Fruit fly (Drosophila melanogaster) whole organism, embryonic: ENCODE data around the gene CG1172.

Source experiments
- B-H1 ChIP-seq: fragments of 200-800 bp; sonication (Bioruptor generic); IDR thresholded peaks from 3 replicates; pipeline ENCODE4 v1.3.6; 2022; ENCODE audit warnings: missing biosample characterization, missing genetic modification characterization
- CG10565 ChIP-seq: fragments of 200-800 bp; sonication (Bioruptor generic); optimal IDR thresholded peaks from 3 replicates; lab custom pipeline; 2016; ENCODE audit warnings: missing biosample characterization, mild to moderate bottlenecking, missing genetic modification characterization
- CG11085 ChIP-seq: fragments of 200-800 bp; sonication (Bioruptor generic); IDR thresholded peaks from 2 replicates; pipeline ENCODE4 v1.3.6; 2022; ENCODE audit warnings: missing biosample characterization, missing genetic modification characterization
- CG12104 ChIP-seq: fragments of 200-800 bp; sonication (Bioruptor generic); optimal IDR thresholded peaks from 3 replicates; lab custom pipeline; 2016; ENCODE audit warnings: missing biosample characterization, missing genetic modification characterization
- CG13296 ChIP-seq: fragments of 200-800 bp; sonication (Bioruptor generic); optimal IDR thresholded peaks from 3 replicates; lab custom pipeline; 2018; ENCODE audit warnings: missing biosample characterization, mild to moderate bottlenecking, missing genetic modification characterization
- CG14050 ChIP-seq: fragments of 200-800 bp; sonication (Bioruptor generic); IDR thresholded peaks from 3 replicates; pipeline ENCODE4 v1.3.6; 2022; ENCODE audit warnings: missing biosample characterization, missing genetic modification characterization
- CG16813 ChIP-seq: fragments of 200-800 bp; sonication (Bioruptor generic); IDR thresholded peaks from 3 replicates; pipeline ENCODE4 v1.3.6; 2022; ENCODE audit warnings: missing biosample characterization, missing genetic modification characterization; ENCODE audit not compliant: partially characterized antibody
- CG17802 ChIP-seq: fragments of 200-800 bp; sonication (Bioruptor generic); optimal IDR thresholded peaks from 2 replicates; lab custom pipeline; 2018; ENCODE audit warnings: missing biosample characterization, mild to moderate bottlenecking, missing genetic modification characterization, moderate library complexity
- CG18476 ChIP-seq: fragments of 200-800 bp; sonication (Bioruptor generic); optimal IDR thresholded peaks from 2 replicates; lab custom pipeline; 2016; ENCODE audit warnings: missing biosample characterization, mild to moderate bottlenecking, missing genetic modification characterization
- CG2875 ChIP-seq: fragments of 200-800 bp; sonication (Bioruptor generic); optimal IDR thresholded peaks from 2 replicates; lab custom pipeline; 2017; ENCODE audit warnings: missing biosample characterization, mild to moderate bottlenecking, missing genetic modification characterization, missing genetic modification reagents
- CG31441 ChIP-seq: fragments of 200-800 bp; sonication (Bioruptor generic); IDR thresholded peaks from 2 replicates; pipeline ENCODE4 v1.3.6; 2022; ENCODE audit warnings: missing biosample characterization, missing genetic modification characterization
- CG3847 ChIP-seq: fragments of 200-800 bp; sonication (Bioruptor generic); IDR thresholded peaks from 2 replicates; pipeline ENCODE4 v1.3.6; 2022; ENCODE audit warnings: missing biosample characterization, missing genetic modification characterization
- CG5180 ChIP-seq: fragments of 200-800 bp; sonication (Bioruptor generic); optimal IDR thresholded peaks from 3 replicates; lab custom pipeline; 2017; ENCODE audit warnings: missing biosample characterization, missing genetic modification characterization, mild to moderate bottlenecking, moderate library complexity, missing genetic modification reagents
- CG6272 ChIP-seq: fragments of 200-800 bp; sonication (Bioruptor generic); IDR thresholded peaks from 2 replicates; pipeline ENCODE4 v1.3.6; 2022; ENCODE audit warnings: missing biosample characterization, missing genetic modification characterization
- CG6654 ChIP-seq: fragments of 200-800 bp; sonication (Bioruptor generic); optimal IDR thresholded peaks from 2 replicates; lab custom pipeline; 2017; ENCODE audit warnings: missing biosample characterization, mild to moderate bottlenecking, missing genetic modification characterization
- CG7745 ChIP-seq: fragments of 200-800 bp; sonication (Bioruptor generic); optimal IDR thresholded peaks from 2 replicates; lab custom pipeline; 2018; ENCODE audit warnings: missing biosample characterization, mild to moderate bottlenecking, missing genetic modification characterization, moderate library complexity
- CG8944 ChIP-seq: fragments of 200-800 bp; sonication (Bioruptor generic); optimal IDR thresholded peaks from 3 replicates; lab custom pipeline; 2016; ENCODE audit warnings: missing biosample characterization, missing genetic modification characterization
- CG9215 ChIP-seq: fragments of 200-800 bp; sonication (Bioruptor generic); IDR thresholded peaks from 2 replicates; pipeline ENCODE4 v1.3.6; 2022; ENCODE audit warnings: missing biosample characterization, missing genetic modification characterization
- HmgD ChIP-seq: fragments of 200-800 bp; sonication (Bioruptor generic); optimal IDR thresholded peaks from 3 replicates; lab custom pipeline; 2016; ENCODE audit warnings: missing biosample characterization, missing genetic modification characterization
- Hr3 ChIP-seq: fragments of 200-800 bp; sonication (Bioruptor generic); optimal IDR thresholded peaks from 3 replicates; lab custom pipeline; 2016; ENCODE audit warnings: missing biosample characterization, missing genetic modification characterization
- Myb ChIP-seq: fragments of 200-800 bp; sonication (Bioruptor generic); optimal IDR thresholded peaks from 2 replicates; lab custom pipeline; 2016; ENCODE audit warnings: missing biosample characterization, missing genetic modification characterization
- NK7.1 ChIP-seq: fragments of 200-800 bp; sonication (Bioruptor generic); optimal IDR thresholded peaks from 3 replicates; lab custom pipeline; 2016; ENCODE audit warnings: missing biosample characterization, missing genetic modification characterization
- Neu2 ChIP-seq: fragments of 200-800 bp; sonication (Bioruptor generic); optimal IDR thresholded peaks from 3 replicates; lab custom pipeline; 2016; ENCODE audit warnings: missing biosample characterization, missing genetic modification characterization, borderline replicate concordance
- Nf-YC ChIP-seq: fragments of 200-800 bp; optimal IDR thresholded peaks from 3 replicates; lab custom pipeline; 2019; ENCODE audit warnings: missing biosample characterization, mild to moderate bottlenecking, missing genetic modification characterization, moderate library complexity
- PHDP ChIP-seq: fragments of 200-800 bp; sonication (Bioruptor generic); optimal IDR thresholded peaks from 3 replicates; lab custom pipeline; 2018; ENCODE audit warnings: missing biosample characterization, mild to moderate bottlenecking, missing genetic modification characterization, moderate library complexity
- Spps ChIP-seq: fragments of 200-800 bp; sonication (Bioruptor generic); optimal IDR thresholded peaks from 2 replicates; lab custom pipeline; 2018; ENCODE audit warnings: missing biosample characterization, mild to moderate bottlenecking, missing genetic modification characterization
- Tbp ChIP-seq: fragments of >200 bp; optimal IDR thresholded peaks from 2 replicates; lab custom pipeline; 2018; ENCODE audit warnings: missing biosample characterization, missing genetic modification characterization
- Usf ChIP-seq: fragments of 200-800 bp; sonication (Bioruptor generic); optimal IDR thresholded peaks from 2 replicates; lab custom pipeline; 2017; ENCODE audit warnings: missing genotype, missing biosample characterization, missing genetic modification characterization
- ara ChIP-seq: fragments of 200-800 bp; sonication (Bioruptor generic); IDR thresholded peaks from 2 replicates; pipeline ENCODE4 v1.3.6; 2022; ENCODE audit warnings: missing biosample characterization, missing genetic modification characterization
- az2 ChIP-seq: fragments of 200-800 bp; sonication (Bioruptor generic); optimal IDR thresholded peaks from 3 replicates; lab custom pipeline; 2016; ENCODE audit warnings: missing biosample characterization, missing genetic modification characterization
- bowl ChIP-seq: fragments of 200-800 bp; sonication (Bioruptor generic); IDR thresholded peaks from 2 replicates; pipeline ENCODE4 v1.3.6; 2022; ENCODE audit warnings: missing biosample characterization, missing genetic modification characterization
- cad ChIP-seq: fragments of >200 bp; optimal IDR thresholded peaks from 2 replicates; lab custom pipeline; 2017; ENCODE audit warnings: missing biosample characterization, missing genetic modification characterization
- dati ChIP-seq: fragments of 200-800 bp; sonication (Bioruptor generic); IDR thresholded peaks from 2 replicates; pipeline ENCODE4 v1.3.6; 2022; ENCODE audit warnings: missing biosample characterization, missing genetic modification characterization
- dimm ChIP-seq: fragments of 200-800 bp; sonication (Bioruptor generic); IDR thresholded peaks from 2 replicates; pipeline ENCODE4 v1.3.6; 2022; ENCODE audit warnings: missing biosample characterization, missing genetic modification characterization
- emc ChIP-seq: fragments of 200-800 bp; sonication (Bioruptor generic); optimal IDR thresholded peaks from 2 replicates; lab custom pipeline; 2016; ENCODE audit warnings: missing biosample characterization, missing genetic modification characterization
- en ChIP-seq: fragments of 200-800 bp; sonication (Bioruptor generic); optimal IDR thresholded peaks from 2 replicates; lab custom pipeline; 2016; ENCODE audit warnings: missing biosample characterization, missing genetic modification characterization
- exex ChIP-seq: fragments of 200-800 bp; sonication (Bioruptor generic); optimal IDR thresholded peaks from 4 replicates; lab custom pipeline; 2018; ENCODE audit warnings: missing biosample characterization, mild to moderate bottlenecking, missing genetic modification characterization, moderate library complexity
- inv ChIP-seq: fragments of 200-800 bp; sonication (Bioruptor generic); IDR thresholded peaks from 2 replicates; pipeline ENCODE4 v1.3.6; 2022; ENCODE audit warnings: missing biosample characterization, missing genetic modification characterization; ENCODE audit not compliant: partially characterized antibody
- knrl ChIP-seq: fragments of 200-800 bp; sonication (Bioruptor generic); IDR thresholded peaks from 3 replicates; pipeline ENCODE4 v1.3.6; 2022; ENCODE audit warnings: missing biosample characterization, missing genetic modification characterization; ENCODE audit not compliant: partially characterized antibody
- nom ChIP-seq: fragments of 200-800 bp; sonication (Bioruptor generic); optimal IDR thresholded peaks from 2 replicates; lab custom pipeline; 2017; ENCODE audit warnings: missing biosample characterization, missing genetic modification characterization, mild to moderate bottlenecking, moderate library complexity, missing genetic modification reagents
- org-1 ChIP-seq: fragments of 200-800 bp; sonication (Bioruptor generic); optimal IDR thresholded peaks from 2 replicates; lab custom pipeline; 2017; ENCODE audit warnings: missing biosample characterization, missing genetic modification characterization
- pum ChIP-seq: fragments of 200-800 bp; sonication (Bioruptor generic); optimal IDR thresholded peaks from 2 replicates; lab custom pipeline; 2016; ENCODE audit warnings: missing biosample characterization, missing genetic modification characterization
- rib ChIP-seq: fragments of 200-800 bp; sonication (Bioruptor generic); IDR thresholded peaks from 2 replicates; pipeline ENCODE4 v1.3.6; 2022; ENCODE audit warnings: missing biosample characterization, missing genetic modification characterization
- ro ChIP-seq: fragments of 200-800 bp; sonication (Bioruptor generic); IDR thresholded peaks from 2 replicates; pipeline ENCODE4 v1.3.6; 2022; ENCODE audit warnings: missing biosample characterization, missing genetic modification characterization
- sd ChIP-seq: fragments of 200-800 bp; sonication (Bioruptor generic); optimal IDR thresholded peaks from 3 replicates; lab custom pipeline; 2018; ENCODE audit warnings: missing biosample characterization, mild to moderate bottlenecking, missing genetic modification characterization, moderate library complexity
- sens-2 ChIP-seq: fragments of 200-800 bp; sonication (Bioruptor generic); IDR thresholded peaks from 2 replicates; pipeline ENCODE4 v1.3.6; 2022; ENCODE audit warnings: missing biosample characterization, missing genetic modification characterization
- seq ChIP-seq: fragments of 200-800 bp; sonication (Bioruptor generic); IDR thresholded peaks from 2 replicates; pipeline ENCODE4 v1.3.6; 2022; ENCODE audit warnings: missing biosample characterization, missing genetic modification characterization
- slbo ChIP-seq: fragments of 200-800 bp; sonication (Bioruptor generic); IDR thresholded peaks from 2 replicates; pipeline ENCODE4 v1.3.6; 2022; ENCODE audit warnings: missing biosample characterization, missing genetic modification characterization
- slp2 ChIP-seq: fragments of 200-800 bp; sonication (Bioruptor generic); optimal IDR thresholded peaks from 2 replicates; lab custom pipeline; 2016; ENCODE audit warnings: missing biosample characterization, missing genetic modification characterization
- sob ChIP-seq: fragments of 200-800 bp; sonication (Bioruptor generic); IDR thresholded peaks from 2 replicates; pipeline ENCODE4 v1.3.6; 2022; ENCODE audit warnings: missing biosample characterization, missing genetic modification characterization
- trem ChIP-seq: fragments of 200-800 bp; optimal IDR thresholded peaks from 3 replicates; lab custom pipeline; 2019; ENCODE audit warnings: missing biosample characterization, mild to moderate bottlenecking, missing genetic modification characterization, moderate library complexity
- wor ChIP-seq: fragments of 200-800 bp; sonication (Bioruptor generic); IDR thresholded peaks from 2 replicates; pipeline ENCODE4 v1.3.6; 2022; ENCODE audit warnings: missing biosample characterization, missing genetic modification characterization

The CG1172 gene

dm6 chr3R:5371563-5371962 lies 22.2 kb upstream of the CG1172 start, which contains the start of gene Polr2F (continued):
- TF ChIP-seq CG16813 (GFP tag; lab: Robert Waterston, UW): peak; percentile 48; the same call in 1 of the 3 replicates
- peak; percentile 70 for TF ChIP-seq Nf-YC
- peak; percentile 94 for TF ChIP-seq HmgD (GFP tag; lab: Kevin White, UChicago)
- peak; percentile 100 for TF ChIP-seq CG6654 (GFP tag; lab: Kevin White, UChicago)
- 0 out of 3 replicates have a peak, but pooled peaks have one; percentile 16 for TF ChIP-seq B-H1 (GFP tag; lab: Robert Waterston, UW)
- TF ChIP-seq cad: peak; percentile 81
- TF ChIP-seq CG8944 (GFP tag; lab: Kevin White, UChicago): peak; percentile 92
- no peak for TF ChIP-seq ro
- TF ChIP-seq inv (GFP tag; lab: Robert Waterston, UW): peak; percentile 26; the same call in 1 of the 2 replicates
- TF ChIP-seq CG9215 (GFP tag; lab: Robert Waterston, UW): peak; percentile 75
- peak; percentile 36; the same call in 1 of the 2 replicates for TF ChIP-seq ara
- TF ChIP-seq org-1 (GFP tag; lab: Kevin White, UChicago): no peak
- no peak for TF ChIP-seq Spps (tag; lab: Kevin White, UChicago)
- TF ChIP-seq emc: peak; percentile 81
- TF ChIP-seq rib (GFP tag; lab: Robert Waterston, UW): peak; percentile 87
- peak; percentile 67 for TF ChIP-seq CG13296 (GFP tag; lab: Kevin White, UChicago)
- peak; percentile 68 for TF ChIP-seq PHDP
- peak; percentile 54 for TF ChIP-seq nom (GFP tag; lab: Kevin White, UChicago)
- TF ChIP-seq CG7745 (tag; lab: Kevin White, UChicago): no peak
- TF ChIP-seq CG14050 (GFP tag; lab: Robert Waterston, UW): 0 out of 3 replicates have a peak, but pooled peaks have one; percentile 38
- no peak for TF ChIP-seq CG5180 (GFP tag; lab: Kevin White, UChicago)
- TF ChIP-seq CG18476 (GFP tag; lab: Kevin White, UChicago): peak; percentile 49
- TF ChIP-seq Usf: peak; percentile 70
- peak; percentile 95 for TF ChIP-seq slbo
- TF ChIP-seq CG31441 (GFP tag; lab: Robert Waterston, UW): peak; percentile 60
- no peak for TF ChIP-seq CG10565 (GFP tag; lab: Kevin White, UChicago)
- peak; percentile 45 for TF ChIP-seq exex (tag; lab: Kevin White, UChicago)
- TF ChIP-seq sens-2 (GFP tag; lab: Robert Waterston, UW): no peak
- peak; percentile 89 for TF ChIP-seq Myb (GFP tag; lab: Kevin White, UChicago)
- peak; percentile 69 for TF ChIP-seq CG6272 (GFP tag; lab: Robert Waterston, UW)
- TF ChIP-seq slp2: peak; percentile 77
- TF ChIP-seq wor (GFP tag; lab: Robert Waterston, UW): no peak
- peak; percentile 49 for TF ChIP-seq en (GFP tag; lab: Kevin White, UChicago)
- TF ChIP-seq trem (tag; lab: Kevin White, UChicago): peak; percentile 63
- peak; percentile 59 for TF ChIP-seq CG17802 (tag; lab: Kevin White, UChicago)
- TF ChIP-seq bowl: no peak
- TF ChIP-seq Tbp (GFP tag; lab: Kevin White, UChicago): no peak
- no peak for TF ChIP-seq sd (tag; lab: Kevin White, UChicago)
- TF ChIP-seq seq: no peak
- TF ChIP-seq Hr3 (GFP tag; lab: Kevin White, UChicago): peak; percentile 83
- TF ChIP-seq dimm (GFP tag; lab: Robert Waterston, UW): no peak
- TF ChIP-seq CG11085: peak; percentile 75
- TF ChIP-seq Neu2 (GFP tag; lab: Kevin White, UChicago): peak; percentile 20
- peak; percentile 77 for TF ChIP-seq NK7.1 (GFP tag; lab: Kevin White, UChicago)
- peak; percentile 94 for TF ChIP-seq CG3847
- peak; percentile 93 for TF ChIP-seq sob (GFP tag; lab: Robert Waterston, UW)
- TF ChIP-seq dati (GFP tag; lab: Robert Waterston, UW): peak; percentile 7; the same call in 1 of the 2 replicates
- TF ChIP-seq pum (GFP tag; lab: Kevin White, UChicago): peak; percentile 90
- TF ChIP-seq knrl: peak; percentile 51; the same call in 2 of the 3 replicates
- TF ChIP-seq CG2875: no peak
- peak; percentile 82 for TF ChIP-seq az2 (GFP tag; lab: Kevin White, UChicago)
- peak; percentile 40 for TF ChIP-seq CG12104
